Fruit fly (Drosophila melanogaster) whole organism, embryonic: ENCODE results near the gene CG42487.

ENCODE experiments used
- Atf3 ChIP-seq: fragments of 200-800 bp; sonication (Bioruptor generic); optimal IDR thresholded peaks from 3 replicates; lab custom pipeline; 2016; ENCODE audit warnings: missing biosample characterization, missing genetic modification characterization
- Bdp1 ChIP-seq: fragments of 200-800 bp; sonication (Bioruptor generic); optimal IDR thresholded peaks from 3 replicates; lab custom pipeline; 2016; ENCODE audit warnings: missing biosample characterization, missing genetic modification characterization
- CG1024 ChIP-seq: fragments of 200-800 bp; sonication (Bioruptor generic); IDR thresholded peaks from 2 replicates; pipeline ENCODE4 v1.3.6; 2022; ENCODE audit warnings: missing biosample characterization, missing genetic modification characterization
- CG10267 ChIP-seq: fragments of 200-800 bp; sonication (Bioruptor generic); optimal IDR thresholded peaks from 2 replicates; lab custom pipeline; 2018; ENCODE audit warnings: missing biosample characterization, mild to moderate bottlenecking, missing genetic modification characterization, moderate library complexity
- CG10654 ChIP-seq: fragments of 200-800 bp; sonication (Bioruptor generic); optimal IDR thresholded peaks from 2 replicates; lab custom pipeline; 2016; ENCODE audit warnings: missing biosample characterization, missing genetic modification characterization
- CG10979 ChIP-seq: fragments of 200-800 bp; sonication (Bioruptor generic); optimal IDR thresholded peaks from 2 replicates; lab custom pipeline; 2018; ENCODE audit warnings: missing biosample characterization, mild to moderate bottlenecking, missing genetic modification characterization, moderate library complexity
- CG12071 ChIP-seq: fragments of 200-800 bp; sonication (Bioruptor generic); optimal IDR thresholded peaks from 3 replicates; lab custom pipeline; 2018; ENCODE audit warnings: missing biosample characterization, mild to moderate bottlenecking, missing genetic modification characterization
- CG13624 ChIP-seq: fragments of 200-800 bp; sonication (Bioruptor generic); optimal IDR thresholded peaks from 2 replicates; lab custom pipeline; 2016; ENCODE audit warnings: missing biosample characterization, missing genetic modification characterization
- CG13775 ChIP-seq: fragments of 200-800 bp; sonication (Bioruptor generic); optimal IDR thresholded peaks from 3 replicates; lab custom pipeline; 2017; ENCODE audit warnings: missing biosample characterization, mild to moderate bottlenecking, missing genetic modification characterization
- CG14050 ChIP-seq: fragments of 200-800 bp; sonication (Bioruptor generic); IDR thresholded peaks from 3 replicates; pipeline ENCODE4 v1.3.6; 2022; ENCODE audit warnings: missing biosample characterization, missing genetic modification characterization
- CG14710 ChIP-seq: fragments of 200-800 bp; sonication (Bioruptor generic); optimal IDR thresholded peaks from 3 replicates; lab custom pipeline; 2019; ENCODE audit warnings: missing biosample characterization, mild to moderate bottlenecking, missing genetic modification characterization, moderate library complexity
- CG15073 ChIP-seq: fragments of 200-800 bp; sonication (Bioruptor generic); optimal IDR thresholded peaks from 2 replicates; lab custom pipeline; 2016; ENCODE audit warnings: missing biosample characterization, missing genetic modification characterization
- CG17328 ChIP-seq: fragments of 200-800 bp; sonication (Bioruptor generic); IDR thresholded peaks from 2 replicates; pipeline ENCODE4 v1.3.6; 2022; ENCODE audit warnings: missing biosample characterization, missing genetic modification characterization
- CG17829 ChIP-seq: fragments of 200-800 bp; optimal IDR thresholded peaks from 2 replicates; lab custom pipeline; 2019; ENCODE audit warnings: missing biosample characterization, mild to moderate bottlenecking, missing genetic modification characterization, moderate library complexity
- CG3065 ChIP-seq: fragments of 200-800 bp; sonication (Bioruptor generic); optimal IDR thresholded peaks from 2 replicates; lab custom pipeline; 2016; ENCODE audit warnings: missing biosample characterization, missing genetic modification characterization
- CG32767 ChIP-seq: fragments of 200-800 bp; sonication (Bioruptor generic); IDR thresholded peaks from 2 replicates; pipeline ENCODE4 v1.3.6; 2022; ENCODE audit warnings: missing biosample characterization, missing genetic modification characterization
- CG32772 ChIP-seq: fragments of 200-800 bp; sonication (Bioruptor generic); IDR thresholded peaks from 2 replicates; pipeline ENCODE4 v1.3.6; 2022; ENCODE audit warnings: missing biosample characterization, missing genetic modification characterization
- CG3281 ChIP-seq: fragments of 200-800 bp; sonication (Bioruptor generic); optimal IDR thresholded peaks from 3 replicates; lab custom pipeline; 2017; ENCODE audit warnings: missing biosample characterization, mild to moderate bottlenecking, missing genetic modification characterization
- CG4617 ChIP-seq: fragments of 200-800 bp; sonication (Bioruptor generic); optimal IDR thresholded peaks from 3 replicates; lab custom pipeline; 2016; ENCODE audit warnings: missing biosample characterization, missing genetic modification characterization, borderline replicate concordance
- CG5953 ChIP-seq: fragments of 200-800 bp; sonication (Bioruptor generic); IDR thresholded peaks from 2 replicates; pipeline ENCODE4 v1.3.6; 2022; ENCODE audit warnings: missing biosample characterization, missing genetic modification characterization
- CG6254 ChIP-seq: fragments of 200-800 bp; sonication (Bioruptor generic); optimal IDR thresholded peaks from 3 replicates; lab custom pipeline; 2017; ENCODE audit warnings: mild to moderate bottlenecking, missing biosample characterization, missing genetic modification reagents, missing genetic modification characterization
- CG6854 ChIP-seq: fragments of 200-800 bp; sonication (Bioruptor generic); optimal IDR thresholded peaks from 3 replicates; lab custom pipeline; 2017; ENCODE audit warnings: missing biosample characterization, mild to moderate bottlenecking, missing genetic modification characterization
- CG7963 ChIP-seq: fragments of 200-800 bp; sonication (Bioruptor generic); IDR thresholded peaks from 3 replicates; pipeline ENCODE4 v1.3.6; 2022; ENCODE audit warnings: missing biosample characterization, missing genetic modification characterization; ENCODE audit not compliant: partially characterized antibody
- CG8478 ChIP-seq: fragments of >200 bp; optimal IDR thresholded peaks from 2 replicates; lab custom pipeline; 2018
- Camta ChIP-seq: fragments of 200-800 bp; sonication (Bioruptor generic); optimal IDR thresholded peaks from 2 replicates; lab custom pipeline; 2016; ENCODE audit warnings: missing biosample characterization, missing genetic modification characterization
- CkIIα-i1 ChIP-seq: fragments of 200-800 bp; sonication (Bioruptor generic); IDR thresholded peaks from 2 replicates; pipeline ENCODE4 v1.3.6; 2022; ENCODE audit warnings: missing biosample characterization, missing genetic modification characterization
- CrebB ChIP-seq: fragments of 200-800 bp; sonication (Bioruptor generic); optimal IDR thresholded peaks from 3 replicates; lab custom pipeline; 2018; ENCODE audit warnings: missing biosample characterization, mild to moderate bottlenecking, missing genetic modification characterization
- Dip2 ChIP-seq: fragments of 200-800 bp; sonication (Bioruptor generic); IDR thresholded peaks from 2 replicates; pipeline ENCODE4 v1.3.6; 2022; ENCODE audit warnings: missing biosample characterization, missing genetic modification characterization
- Dref ChIP-seq: fragments of 200-800 bp; sonication (Bioruptor generic); IDR thresholded peaks from 2 replicates; pipeline ENCODE4 v1.3.6; 2022; ENCODE audit warnings: missing biosample characterization, missing genetic modification characterization
- Drgx ChIP-seq: fragments of 200-800 bp; sonication (Bioruptor generic); IDR thresholded peaks from 2 replicates; pipeline ENCODE4 v1.3.6; 2022; ENCODE audit warnings: missing biosample characterization, missing genetic modification characterization
- Hr3 ChIP-seq: fragments of 200-800 bp; sonication (Bioruptor generic); optimal IDR thresholded peaks from 3 replicates; lab custom pipeline; 2016; ENCODE audit warnings: missing biosample characterization, missing genetic modification characterization
- Hsf ChIP-seq: fragments of 200-800 bp; sonication (Bioruptor generic); optimal IDR thresholded peaks from 3 replicates; lab custom pipeline; 2016; ENCODE audit warnings: missing biosample characterization, missing genetic modification characterization
- Mes4 ChIP-seq: fragments of 200-800 bp; sonication (Bioruptor generic); optimal IDR thresholded peaks from 2 replicates; lab custom pipeline; 2016; ENCODE audit warnings: missing biosample characterization, missing genetic modification characterization
- Optix ChIP-seq: fragments of 200-800 bp; sonication (Bioruptor generic); IDR thresholded peaks from 3 replicates; pipeline ENCODE4 v1.3.6; 2022; ENCODE audit warnings: missing biosample characterization, missing genetic modification characterization
- Pdp1 ChIP-seq, 2 experiments: fragments of 200-800 bp; sonication (Bioruptor generic); optimal IDR thresholded peaks; 3 replicates each; lab custom pipeline; 2016; ENCODE audit warnings: missing biosample characterization in 2 of 2, missing genetic modification characterization in 2 of 2, mild to moderate bottlenecking in 1 of 2, moderate library complexity in 1 of 2
- Poxn ChIP-seq: fragments of 200-800 bp; sonication (Bioruptor generic); IDR thresholded peaks from 2 replicates; pipeline ENCODE4 v1.3.6; 2022; ENCODE audit warnings: missing biosample characterization, missing genetic modification characterization
- Ptx1 ChIP-seq: fragments of 200-800 bp; sonication (Bioruptor generic); IDR thresholded peaks from 2 replicates; pipeline ENCODE4 v1.3.6; 2022; ENCODE audit warnings: missing biosample characterization, missing genetic modification characterization
- Xbp1 ChIP-seq: fragments of 200-800 bp; sonication (Bioruptor generic); optimal IDR thresholded peaks from 3 replicates; lab custom pipeline; 2016; ENCODE audit warnings: missing biosample characterization, mild to moderate bottlenecking, missing genetic modification characterization
- ase ChIP-seq: fragments of 200-800 bp; sonication (Bioruptor generic); IDR thresholded peaks from 3 replicates; pipeline ENCODE4 v1.3.6; 2022; ENCODE audit warnings: missing biosample characterization, missing genetic modification characterization
- dati ChIP-seq: fragments of 200-800 bp; sonication (Bioruptor generic); IDR thresholded peaks from 2 replicates; pipeline ENCODE4 v1.3.6; 2022; ENCODE audit warnings: missing biosample characterization, missing genetic modification characterization
- dmrt99B ChIP-seq: fragments of 200-800 bp; sonication (Bioruptor generic); optimal IDR thresholded peaks from 2 replicates; lab custom pipeline; 2018; ENCODE audit warnings: missing biosample characterization, mild to moderate bottlenecking, missing genetic modification characterization, moderate library complexity
- exex ChIP-seq: fragments of 200-800 bp; sonication (Bioruptor generic); optimal IDR thresholded peaks from 4 replicates; lab custom pipeline; 2018; ENCODE audit warnings: missing biosample characterization, mild to moderate bottlenecking, missing genetic modification characterization, moderate library complexity
- fd102C ChIP-seq: fragments of 200-800 bp; sonication (Bioruptor generic); optimal IDR thresholded peaks from 2 replicates; lab custom pipeline; 2018; ENCODE audit warnings: missing biosample characterization, mild to moderate bottlenecking, missing genetic modification characterization, moderate library complexity
- fd3F ChIP-seq: fragments of 200-800 bp; sonication (Bioruptor generic); optimal IDR thresholded peaks from 2 replicates; lab custom pipeline; 2018; ENCODE audit warnings: missing biosample characterization, mild to moderate bottlenecking, missing genetic modification characterization, moderate library complexity
- lola ChIP-seq, 3 experiments: fragments of >200 bp in 2 of 3; fragments of 200-800 bp in 1 of 3; sonication (Bioruptor generic) in 1 of 3; optimal IDR thresholded peaks; 2 replicates each; lab custom pipeline; 2017 to 2019; ENCODE audit warnings: missing biosample characterization in 3 of 3, missing genetic modification characterization in 3 of 3, mild to moderate bottlenecking in 1 of 3, moderate library complexity in 1 of 3
- rib ChIP-seq: fragments of 200-800 bp; sonication (Bioruptor generic); IDR thresholded peaks from 2 replicates; pipeline ENCODE4 v1.3.6; 2022; ENCODE audit warnings: missing biosample characterization, missing genetic modification characterization
- sd ChIP-seq: fragments of 200-800 bp; sonication (Bioruptor generic); optimal IDR thresholded peaks from 3 replicates; lab custom pipeline; 2018; ENCODE audit warnings: missing biosample characterization, mild to moderate bottlenecking, missing genetic modification characterization, moderate library complexity
- tin ChIP-seq: fragments of 200-800 bp; sonication (Bioruptor generic); optimal IDR thresholded peaks from 3 replicates; lab custom pipeline; 2016; ENCODE audit warnings: missing biosample characterization, missing genetic modification characterization
- vfl ChIP-seq: fragments of 200-800 bp; sonication (Bioruptor generic); optimal IDR thresholded peaks from 2 replicates; lab custom pipeline; 2016; ENCODE audit warnings: missing biosample characterization, missing genetic modification characterization
- wdn ChIP-seq: fragments of 200-800 bp; sonication (Bioruptor generic); IDR thresholded peaks from 2 replicates; pipeline ENCODE4 v1.3.6; 2022; ENCODE audit warnings: missing biosample characterization, missing genetic modification characterization
- zen2 ChIP-seq: fragments of 200-800 bp; sonication (Bioruptor generic); IDR thresholded peaks from 3 replicates; pipeline ENCODE4 v1.3.6; 2022; ENCODE audit warnings: missing biosample characterization, missing genetic modification characterization; ENCODE audit not compliant: partially characterized antibody

The CG42487 gene

dm6 chr3R:27948421-27948906 is 10.6 kb downstream of the CG42487 start, which contains the start of gene Gp93 (continued):
- TF ChIP-seq CG3065 (GFP tag; lab: Kevin White, UChicago) (no peak), CG13624 (GFP tag; lab: Kevin White, UChicago) (no peak), vfl (GFP tag; lab: Kevin White, UChicago) (no peak), CG4617 (GFP tag; lab: Kevin White, UChicago) (peak; percentile 6), wdn (GFP tag; lab: Robert Waterston, UW) (0 out of 2 replicates have a peak, but pooled peaks have one; percentile 5), CG13775 (GFP tag; lab: Kevin White, UChicago) (peak; percentile 67), zen2 (GFP tag; lab: Robert Waterston, UW) (no peak), CrebB (tag; lab: Kevin White, UChicago) (peak; percentile 5), CG7963 (no peak), fd102C (GFP tag; lab: Kevin White, UChicago) (no peak), CG14710 (peak; percentile 38), CG32772 (peak; percentile 74), tin (GFP tag; lab: Kevin White, UChicago) (peak; percentile 31), ase (GFP tag; lab: Robert Waterston, UW) (no peak), Pdp1 (GFP tag; optimal IDR thresholded peaks at IDR 0.05; lab: Kevin White, UChicago) (peak in 1 of 2 experiments; percentile 34), Poxn (GFP tag; lab: Robert Waterston, UW) (no peak), Ptx1 (GFP tag; lab: Robert Waterston, UW) (peak; percentile 73; the same call in 1 of the 2 replicates), exex (peak; percentile 50), Optix (GFP tag; lab: Robert Waterston, UW) (peak; percentile 51; the same call in 1 of the 3 replicates), CkIIα-i1 (GFP tag; lab: Robert Waterston, UW) (no peak), Dip2 (GFP tag; lab: Robert Waterston, UW) (no peak), Drgx (GFP tag; lab: Robert Waterston, UW) (peak; percentile 29; the same call in 1 of the 2 replicates), lola (GFP tag; optimal IDR thresholded peaks at IDR 0.05; lab: Kevin White, UChicago) (peak in 1 of 3 experiments; percentile 62), CG17829 (peak; percentile 62), sd (tag; lab: Kevin White, UChicago) (peak; percentile 82), rib (GFP tag; lab: Robert Waterston, UW) (no peak), CG10654 (no peak), CG10267 (tag; lab: Kevin White, UChicago) (peak; percentile 44), CG32767 (no peak; the same call in 1 of the 2 replicates), CG15073 (GFP tag; lab: Kevin White, UChicago) (no peak), CG3281 (GFP tag; lab: Kevin White, UChicago) (peak; percentile 48), dati (GFP tag; lab: Robert Waterston, UW) (no peak), Xbp1 (GFP tag; lab: Kevin White, UChicago) (peak; percentile 98), CG6854 (GFP tag; lab: Kevin White, UChicago) (no peak), dmrt99B (tag; lab: Kevin White, UChicago) (no peak), Camta (peak; percentile 21), CG10979 (tag; lab: Kevin White, UChicago) (peak; percentile 22), Dref (GFP tag; lab: Robert Waterston, UW) (peak; percentile 19; the same call in 1 of the 2 replicates), CG1024 (0 out of 2 replicates have a peak, but pooled peaks have one; percentile 37), Mes4 (GFP tag; lab: Kevin White, UChicago) (no peak), CG5953 (GFP tag; lab: Robert Waterston, UW) (no peak), CG8478 (lab: Kevin White, UChicago) (no peak), CG17328 (GFP tag; lab: Robert Waterston, UW) (peak; percentile 67; the same call in 1 of the 2 replicates), Hsf (peak; percentile 53), CG6254 (GFP tag; lab: Kevin White, UChicago) (no peak), CG12071 (no peak), Hr3 (peak; percentile 58), fd3F (peak; percentile 42), CG14050 (0 out of 3 replicates have a peak, but pooled peaks have one; percentile 18), Atf3 (GFP tag; lab: Kevin White, UChicago) (peak; percentile 9), Bdp1 (GFP tag; lab: Kevin White, UChicago) (no peak)
